Fruit fly (Drosophila melanogaster) whole organism, embryonic: Measurements from ENCODE around the gene ATPsyngamma.

Experiments
- Atf3 ChIP-seq: fragments of 200-800 bp; sonication (Bioruptor generic); optimal IDR thresholded peaks from 3 replicates; lab custom pipeline; 2016; ENCODE audit warnings: missing biosample characterization, missing genetic modification characterization
- Bgb ChIP-seq: fragments of 200-800 bp; sonication (Bioruptor generic); IDR thresholded peaks from 2 replicates; pipeline ENCODE4 v1.3.6; 2022; ENCODE audit warnings: missing biosample characterization, missing genetic modification characterization; ENCODE audit not compliant: partially characterized antibody
- CG10565 ChIP-seq: fragments of 200-800 bp; sonication (Bioruptor generic); optimal IDR thresholded peaks from 3 replicates; lab custom pipeline; 2016; ENCODE audit warnings: missing biosample characterization, mild to moderate bottlenecking, missing genetic modification characterization
- CG11504 ChIP-seq: fragments of 200-800 bp; sonication (Bioruptor generic); optimal IDR thresholded peaks from 3 replicates; lab custom pipeline; 2019; ENCODE audit warnings: missing biosample characterization, mild to moderate bottlenecking, missing genetic modification characterization, moderate library complexity
- CG11696 ChIP-seq: fragments of 200-800 bp; sonication (Bioruptor generic); IDR thresholded peaks from 2 replicates; pipeline ENCODE4 v1.3.6; 2022; ENCODE audit warnings: missing biosample characterization, missing genetic modification characterization
- CG12155 ChIP-seq: fragments of 200-800 bp; sonication (Bioruptor generic); optimal IDR thresholded peaks from 3 replicates; lab custom pipeline; 2016; ENCODE audit warnings: missing biosample characterization, missing genetic modification characterization
- CG12744 ChIP-seq: fragments of 200-800 bp; sonication (Bioruptor generic); optimal IDR thresholded peaks from 2 replicates; lab custom pipeline; 2016; ENCODE audit warnings: missing biosample characterization, missing genetic modification characterization
- CG14667 ChIP-seq: fragments of 200-800 bp; sonication (Bioruptor generic); IDR thresholded peaks from 2 replicates; pipeline ENCODE4 v1.3.6; 2022; ENCODE audit warnings: missing biosample characterization, missing genetic modification characterization
- CG15073 ChIP-seq: fragments of 200-800 bp; sonication (Bioruptor generic); optimal IDR thresholded peaks from 2 replicates; lab custom pipeline; 2016; ENCODE audit warnings: missing biosample characterization, missing genetic modification characterization
- CG15269 ChIP-seq: fragments of 200-800 bp; sonication (Bioruptor generic); optimal IDR thresholded peaks from 2 replicates; lab custom pipeline; 2018; ENCODE audit warnings: missing biosample characterization, mild to moderate bottlenecking, missing genetic modification characterization, moderate library complexity
- CG16813 ChIP-seq: fragments of 200-800 bp; sonication (Bioruptor generic); IDR thresholded peaks from 3 replicates; pipeline ENCODE4 v1.3.6; 2022; ENCODE audit warnings: missing biosample characterization, missing genetic modification characterization; ENCODE audit not compliant: partially characterized antibody
- CG2120 ChIP-seq: fragments of 200-800 bp; sonication (Bioruptor generic); optimal IDR thresholded peaks from 3 replicates; lab custom pipeline; 2016; ENCODE audit warnings: missing biosample characterization, missing genetic modification characterization
- CG3407 ChIP-seq: fragments of 200-800 bp; sonication (Bioruptor generic); optimal IDR thresholded peaks from 2 replicates; lab custom pipeline; 2018; ENCODE audit warnings: missing biosample characterization, mild to moderate bottlenecking, missing genetic modification characterization
- CG3995 ChIP-seq: fragments of 200-800 bp; sonication (Bioruptor generic); optimal IDR thresholded peaks from 3 replicates; lab custom pipeline; 2016; ENCODE audit warnings: missing biosample characterization, missing genetic modification characterization
- CG43689 ChIP-seq: fragments of 200-800 bp; sonication (Bioruptor generic); IDR thresholded peaks from 2 replicates; pipeline ENCODE4 v1.3.6; 2022; ENCODE audit warnings: missing biosample characterization, missing genetic modification characterization
- CG7271 ChIP-seq: fragments of 200-800 bp; sonication (Bioruptor generic); optimal IDR thresholded peaks from 2 replicates; lab custom pipeline; 2018; ENCODE audit warnings: missing biosample characterization, mild to moderate bottlenecking, missing genetic modification characterization, moderate library complexity
- CG7357 ChIP-seq: fragments of 200-800 bp; sonication (Bioruptor generic); IDR thresholded peaks from 3 replicates; pipeline ENCODE4 v1.3.6; 2022; ENCODE audit warnings: missing biosample characterization, missing genetic modification characterization
- CG7786 ChIP-seq: fragments of 200-800 bp; sonication (Bioruptor generic); optimal IDR thresholded peaks from 2 replicates; lab custom pipeline; 2016; ENCODE audit warnings: missing biosample characterization, missing genetic modification characterization
- Dll ChIP-seq: fragments of 200-800 bp; sonication (Bioruptor generic); IDR thresholded peaks from 4 replicates; pipeline ENCODE4 v1.3.6; 2022; ENCODE audit warnings: missing biosample characterization, missing genetic modification characterization; ENCODE audit not compliant: partially characterized antibody
- Drgx ChIP-seq: fragments of 200-800 bp; sonication (Bioruptor generic); IDR thresholded peaks from 2 replicates; pipeline ENCODE4 v1.3.6; 2022; ENCODE audit warnings: missing biosample characterization, missing genetic modification characterization
- Ets65A ChIP-seq: fragments of 200-800 bp; sonication (Bioruptor generic); peaks from one replicate; lab custom pipeline; 2016; ENCODE audit warnings: missing biosample characterization, missing genetic modification characterization
- Hand ChIP-seq: fragments of 200-800 bp; sonication (Bioruptor generic); optimal IDR thresholded peaks from 2 replicates; lab custom pipeline; 2017; ENCODE audit warnings: mild to moderate bottlenecking, missing biosample characterization, missing genetic modification reagents, missing genetic modification characterization
- NC2α ChIP-seq: fragments of 200-800 bp; sonication (Bioruptor generic); optimal IDR thresholded peaks from 2 replicates; lab custom pipeline; 2016; ENCODE audit warnings: missing biosample characterization, missing genetic modification characterization
- Pdp1 ChIP-seq, 2 experiments: fragments of 200-800 bp; sonication (Bioruptor generic); optimal IDR thresholded peaks; 3 replicates each; lab custom pipeline; 2016; ENCODE audit warnings: missing biosample characterization in 2 of 2, missing genetic modification characterization in 2 of 2, mild to moderate bottlenecking in 1 of 2, moderate library complexity in 1 of 2
- Sin3A ChIP-seq: fragments of >200 bp; optimal IDR thresholded peaks from 2 replicates; lab custom pipeline; 2018
- Spps ChIP-seq: fragments of 200-800 bp; sonication (Bioruptor generic); optimal IDR thresholded peaks from 2 replicates; lab custom pipeline; 2018; ENCODE audit warnings: missing biosample characterization, mild to moderate bottlenecking, missing genetic modification characterization
- Ssrp ChIP-seq: fragments of 200-800 bp; sonication (Bioruptor generic); optimal IDR thresholded peaks from 2 replicates; lab custom pipeline; 2018; ENCODE audit warnings: missing biosample characterization, mild to moderate bottlenecking, missing genetic modification characterization, moderate library complexity
- Xbp1 ChIP-seq: fragments of 200-800 bp; sonication (Bioruptor generic); optimal IDR thresholded peaks from 3 replicates; lab custom pipeline; 2016; ENCODE audit warnings: missing biosample characterization, mild to moderate bottlenecking, missing genetic modification characterization
- abd-A ChIP-seq: fragments of 200-800 bp; sonication (Bioruptor generic); optimal IDR thresholded peaks from 3 replicates; lab custom pipeline; 2019; ENCODE audit warnings: missing biosample characterization, mild to moderate bottlenecking, missing genetic modification characterization, moderate library complexity
- cas ChIP-seq: fragments of 200-800 bp; sonication (Bioruptor generic); IDR thresholded peaks from 2 replicates; pipeline ENCODE4 v1.3.6; 2022; ENCODE audit warnings: missing biosample characterization, missing genetic modification characterization
- dpn ChIP-seq, 2 experiments: fragments of 200-800 bp; sonication (Bioruptor generic); optimal IDR thresholded peaks; 3 replicates each; lab custom pipeline; 2016; ENCODE audit warnings: missing biosample characterization in 2 of 2, missing genetic modification characterization in 2 of 2
- fru ChIP-seq: fragments of >200 bp; optimal IDR thresholded peaks from 2 replicates; lab custom pipeline; 2017
- ftz-f1 ChIP-seq: fragments of 200-800 bp; sonication (Bioruptor generic); optimal IDR thresholded peaks from 2 replicates; lab custom pipeline; 2016; ENCODE audit warnings: missing biosample characterization, missing genetic modification characterization
- gce ChIP-seq: fragments of 200-800 bp; sonication (Bioruptor generic); IDR thresholded peaks from 3 replicates; pipeline ENCODE4 v1.3.6; 2022; ENCODE audit warnings: missing biosample characterization, missing genetic modification characterization
- jumu ChIP-seq: fragments of 200-800 bp; sonication (Bioruptor generic); optimal IDR thresholded peaks from 3 replicates; lab custom pipeline; 2016; ENCODE audit warnings: missing biosample characterization, missing genetic modification characterization
- kah ChIP-seq: fragments of 200-800 bp; sonication (Bioruptor generic); optimal IDR thresholded peaks from 2 replicates; lab custom pipeline; 2018; ENCODE audit warnings: missing biosample characterization, mild to moderate bottlenecking, missing genetic modification characterization
- onecut ChIP-seq: fragments of 200-800 bp; sonication (Bioruptor generic); IDR thresholded peaks from 2 replicates; pipeline ENCODE4 v1.3.6; 2022; ENCODE audit warnings: missing biosample characterization, missing genetic modification characterization
- p53 ChIP-seq: fragments of 200-800 bp; sonication (Bioruptor generic); optimal IDR thresholded peaks from 2 replicates; lab custom pipeline; 2016; ENCODE audit warnings: missing biosample characterization, missing genetic modification characterization
- pros ChIP-seq: fragments of 200-800 bp; sonication (Bioruptor generic); optimal IDR thresholded peaks from 3 replicates; lab custom pipeline; 2019; ENCODE audit warnings: missing biosample characterization, mild to moderate bottlenecking, missing genetic modification characterization, moderate library complexity
- rib ChIP-seq: fragments of 200-800 bp; sonication (Bioruptor generic); IDR thresholded peaks from 2 replicates; pipeline ENCODE4 v1.3.6; 2022; ENCODE audit warnings: missing biosample characterization, missing genetic modification characterization
- run ChIP-seq: fragments of 200-800 bp; sonication (Bioruptor generic); optimal IDR thresholded peaks from 3 replicates; lab custom pipeline; 2018; ENCODE audit warnings: missing biosample characterization, mild to moderate bottlenecking, missing genetic modification characterization
- sd ChIP-seq: fragments of 200-800 bp; sonication (Bioruptor generic); optimal IDR thresholded peaks from 3 replicates; lab custom pipeline; 2018; ENCODE audit warnings: missing biosample characterization, mild to moderate bottlenecking, missing genetic modification characterization, moderate library complexity
- sens-2 ChIP-seq: fragments of 200-800 bp; sonication (Bioruptor generic); IDR thresholded peaks from 2 replicates; pipeline ENCODE4 v1.3.6; 2022; ENCODE audit warnings: missing biosample characterization, missing genetic modification characterization
- sob ChIP-seq: fragments of 200-800 bp; sonication (Bioruptor generic); IDR thresholded peaks from 2 replicates; pipeline ENCODE4 v1.3.6; 2022; ENCODE audit warnings: missing biosample characterization, missing genetic modification characterization
- sr ChIP-seq: fragments of 200-800 bp; sonication (Bioruptor generic); IDR thresholded peaks from 3 replicates; pipeline ENCODE4 v1.3.6; 2022; ENCODE audit warnings: missing biosample characterization, missing genetic modification characterization
- stwl ChIP-seq: fragments of 200-800 bp; sonication (Bioruptor generic); optimal IDR thresholded peaks from 3 replicates; lab custom pipeline; 2018; ENCODE audit warnings: missing biosample characterization, mild to moderate bottlenecking, missing genetic modification characterization, moderate library complexity
- vvl ChIP-seq: fragments of 200-800 bp; sonication (Bioruptor generic); IDR thresholded peaks from 2 replicates; pipeline ENCODE4 v1.3.6; 2022; ENCODE audit warnings: missing biosample characterization, missing genetic modification characterization
- zfh1 ChIP-seq: fragments of 200-800 bp; sonication (Bioruptor generic); IDR thresholded peaks from 3 replicates; pipeline ENCODE4 v1.3.6; 2022; ENCODE audit warnings: missing biosample characterization, missing genetic modification characterization

The ATPsyngamma gene

DNA sequence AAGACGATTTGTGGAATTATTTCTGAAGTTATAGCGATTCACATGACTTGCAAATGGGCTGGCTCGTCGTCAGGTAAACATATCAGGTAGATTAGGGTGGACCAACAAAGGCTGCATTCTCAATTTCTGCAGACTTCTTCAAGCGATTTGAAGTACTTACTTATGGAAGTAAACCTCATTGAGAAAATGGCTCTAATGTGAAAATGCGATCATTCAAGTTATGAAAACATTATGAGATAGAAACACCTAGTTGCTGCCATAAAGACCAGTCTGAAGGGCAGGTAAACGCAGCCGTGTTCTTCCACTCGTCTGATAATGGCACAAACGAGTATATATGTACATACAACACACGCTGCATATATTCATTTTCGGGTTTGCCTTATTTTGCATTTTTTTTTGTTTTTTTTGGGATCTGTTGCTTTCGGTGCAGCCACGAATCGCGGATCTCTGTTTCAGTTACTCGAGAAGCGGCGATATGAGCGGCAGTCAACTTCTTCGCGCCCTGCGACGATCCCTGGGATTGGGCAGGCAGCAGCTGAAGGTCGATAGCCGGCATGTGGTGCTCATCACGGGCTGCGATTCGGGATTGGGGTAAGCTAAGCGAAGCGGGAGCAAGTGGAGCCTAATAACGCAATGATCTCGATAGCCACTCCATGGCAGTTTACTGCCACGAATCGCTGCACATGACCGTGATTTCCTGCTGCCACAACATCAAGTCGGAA is 45.4 kb upstream of the ATPsyngamma start, which contains the start of gene sro (continued):
- TF ChIP-seq stwl (tag; lab: Kevin White, UChicago) (no peak), gce (GFP tag; lab: Robert Waterston, UW) (no peak), Ets65A (GFP tag; lab: Kevin White, UChicago) (peak; percentile 78), CG14667 (GFP tag; lab: Robert Waterston, UW) (no peak), CG3407 (no peak), Sin3A (lab: Kevin White, UChicago) (no peak), zfh1 (no peak), rib (GFP tag; lab: Robert Waterston, UW) (no peak), CG2120 (GFP tag; lab: Kevin White, UChicago) (no peak), Drgx (no peak), CG11504 (tag; lab: Kevin White, UChicago) (no peak)
- TF ChIP-seq, all 482 proteins: peak for 5

DNA sequence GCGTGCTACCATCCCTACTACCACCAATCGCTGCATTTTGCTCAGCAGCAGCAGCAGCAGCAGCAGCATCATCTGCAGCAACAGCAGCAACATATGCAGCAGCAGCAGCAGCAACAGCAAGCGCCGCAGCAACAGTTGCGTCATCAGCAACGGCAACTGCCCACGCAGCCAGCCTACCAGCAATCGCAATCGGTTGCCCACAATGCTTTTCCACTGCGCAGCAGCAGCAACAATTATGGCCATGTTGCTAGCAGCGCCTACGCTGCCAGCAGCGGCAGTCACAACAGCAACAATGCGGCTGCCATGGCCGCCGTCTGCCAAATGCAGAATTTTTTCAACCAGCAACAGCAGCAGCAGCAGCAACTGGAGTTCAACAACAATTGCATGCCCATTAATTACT is 41.2 kb upstream of the ATPsyngamma start:
- 0 out of 2 replicates have a peak, but pooled peaks have one; percentile 30 for TF ChIP-seq vvl (GFP tag; lab: Robert Waterston, UW)
- TF ChIP-seq run (tag; lab: Kevin White, UChicago): no peak
- no peak for TF ChIP-seq Dll (GFP tag; lab: Robert Waterston, UW)
- peak in 1 of 2 experiments; percentile 49 for TF ChIP-seq Pdp1 (GFP tag; optimal IDR thresholded peaks at IDR 0.05; lab: Kevin White, UChicago)
- no peak for TF ChIP-seq sens-2
- TF ChIP-seq sr (GFP tag; lab: Robert Waterston, UW): peak; percentile 90
- TF ChIP-seq CG12155 (GFP tag; lab: Kevin White, UChicago): no peak
- no peak for TF ChIP-seq CG7271 (tag; lab: Kevin White, UChicago)
- TF ChIP-seq Bgb (GFP tag; lab: Robert Waterston, UW): no peak
- no peak for TF ChIP-seq onecut
- no peak for TF ChIP-seq ftz-f1 (GFP tag; lab: Kevin White, UChicago)
- no peak for TF ChIP-seq jumu (GFP tag; lab: Kevin White, UChicago)
- TF ChIP-seq CG7357: 0 out of 3 replicates have a peak, but pooled peaks have one; percentile 10
- no peak for TF ChIP-seq abd-A
- no peak for TF ChIP-seq Hand
- no peak for TF ChIP-seq CG3995 (GFP tag; lab: Kevin White, UChicago)
- TF ChIP-seq CG11696 (GFP tag; lab: Robert Waterston, UW): 0 out of 2 replicates have a peak, but pooled peaks have one; percentile 25
- TF ChIP-seq Ssrp: no peak
- no peak for TF ChIP-seq CG15073
- no peak for TF ChIP-seq NC2α (GFP tag; lab: Kevin White, UChicago)
- TF ChIP-seq fru (lab: Kevin White, UChicago): no peak

DNA sequence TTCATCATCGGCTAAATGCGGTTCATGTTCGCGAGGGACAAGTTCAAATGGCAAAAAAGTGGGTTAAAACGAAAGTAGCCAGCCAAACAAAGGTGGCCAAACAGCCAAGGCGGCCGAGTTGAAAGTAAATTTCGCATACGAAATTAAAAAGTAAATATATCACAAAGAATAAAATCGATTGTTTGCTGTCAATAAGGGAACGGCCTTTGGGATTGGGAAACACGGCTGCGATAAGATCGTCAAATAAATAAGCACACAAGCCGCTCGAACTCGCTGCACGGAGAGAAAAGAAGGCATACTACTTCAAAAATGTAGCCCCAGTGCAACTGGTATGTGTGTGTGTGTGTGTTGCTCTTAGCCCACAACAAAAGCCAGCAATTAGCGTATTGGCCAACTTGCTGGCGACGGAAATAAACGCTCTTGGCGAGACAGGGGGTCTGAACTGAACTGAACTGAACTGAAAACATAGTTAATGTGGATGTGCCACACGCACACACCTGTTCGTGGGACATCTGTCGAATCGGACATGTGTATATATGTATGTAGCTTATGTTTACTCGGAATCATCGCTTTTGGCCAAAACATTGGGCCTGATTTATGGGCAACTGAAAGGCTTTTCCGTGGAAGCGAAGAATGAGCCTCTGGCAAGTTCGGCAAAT is 39.1 kb upstream of the ATPsyngamma start:
- TF ChIP-seq sd (tag; lab: Kevin White, UChicago) (peak; percentile 16), vvl (GFP tag; lab: Robert Waterston, UW) (peak; percentile 8; the same call in 1 of the 2 replicates), CG7786 (GFP tag; lab: Kevin White, UChicago) (no peak), Spps (tag; lab: Kevin White, UChicago) (no peak), CG10565 (GFP tag; lab: Kevin White, UChicago) (no peak), CG12744 (GFP tag; lab: Kevin White, UChicago) (no peak), CG16813 (GFP tag; lab: Robert Waterston, UW) (no peak), pros (GFP tag; lab: Kevin White, UChicago) (no peak), Bgb (GFP tag; lab: Robert Waterston, UW) (no peak), p53 (GFP tag; lab: Kevin White, UChicago) (no peak), CG43689 (GFP tag; lab: Robert Waterston, UW) (no peak), sob (GFP tag; lab: Robert Waterston, UW) (0 out of 2 replicates have a peak, but pooled peaks have one; percentile 10), Atf3 (GFP tag; lab: Kevin White, UChicago) (no peak), cas (no peak), CG15269 (tag; lab: Kevin White, UChicago) (peak; percentile 11), dpn (GFP tag; optimal IDR thresholded peaks at IDR 0.05; lab: Kevin White, UChicago) (no peak), Xbp1 (GFP tag; lab: Kevin White, UChicago) (no peak), CG12155 (GFP tag; lab: Kevin White, UChicago) (no peak), kah (GFP tag; lab: Kevin White, UChicago) (peak; percentile 12), Ssrp (no peak)
